Worm (Caenorhabditis elegans) whole organism, young adult: ENCODE data around the gene pals-22.

Experiments used
- F10E7.11 ChIP-seq: sonication (generic microtip); optimal IDR thresholded peaks from 2 replicates; lab custom pipeline; 2017; ENCODE audit warnings: mild to moderate bottlenecking, missing genetic modification characterization, moderate library complexity, missing compliant biosample characterization
- F57C9.4 ChIP-seq: sonication (generic microtip); optimal IDR thresholded peaks from 2 replicates; lab custom pipeline; 2017; ENCODE audit warnings: mild to moderate bottlenecking, missing genetic modification characterization, missing compliant biosample characterization
- T07F8.4 ChIP-seq: sonication (generic microtip); optimal IDR thresholded peaks from 2 replicates; lab custom pipeline; 2016; ENCODE audit warnings: mild to moderate bottlenecking, missing genetic modification characterization, moderate library complexity, missing compliant biosample characterization
- T26A5.8 ChIP-seq: sonication (generic microtip); optimal IDR thresholded peaks from 2 replicates; lab custom pipeline; 2016; ENCODE audit warnings: missing genetic modification characterization, missing compliant biosample characterization
- Y56A3A.18 ChIP-seq: fragments of 200-800 bp; sonication (Bioruptor generic); IDR thresholded peaks from 2 replicates; pipeline ENCODE4 v1.3.6; 2022; ENCODE audit warnings: missing genetic modification reagents, missing genetic modification characterization, missing compliant biosample characterization
- akir-1 ChIP-seq: fragments of 200-800 bp; sonication (Bioruptor generic); optimal IDR thresholded peaks from 2 replicates; lab custom pipeline; 2018; ENCODE audit warnings: mild to moderate bottlenecking, missing genetic modification characterization, moderate library complexity, missing compliant biosample characterization
- atf-7 ChIP-seq: sonication (generic microtip); optimal IDR thresholded peaks from 2 replicates; lab custom pipeline; 2017; ENCODE audit warnings: mild to moderate bottlenecking, missing genetic modification characterization, missing compliant biosample characterization
- attf-6 ChIP-seq: fragments of 200-800 bp; sonication (Bioruptor generic); IDR thresholded peaks from 2 replicates; pipeline ENCODE4 v1.3.6; 2022; ENCODE audit warnings: missing genetic modification reagents, missing genetic modification characterization, missing compliant biosample characterization
- ccch-3 ChIP-seq: fragments of 200-800 bp; sonication (Bioruptor generic); optimal IDR thresholded peaks from 2 replicates; lab custom pipeline; 2018; ENCODE audit warnings: mild to moderate bottlenecking, missing genetic modification characterization, missing compliant biosample characterization
- cebp-2 ChIP-seq: fragments of 200-800 bp; sonication (Bioruptor generic); IDR thresholded peaks from 2 replicates; pipeline ENCODE4 v1.3.6; 2022; ENCODE audit warnings: missing genetic modification characterization, missing compliant biosample characterization
- ceh-79 ChIP-seq: sonication (generic microtip); optimal IDR thresholded peaks from 2 replicates; lab custom pipeline; 2017; ENCODE audit warnings: mild to moderate bottlenecking, missing genetic modification characterization, missing compliant biosample characterization
- chd-7 ChIP-seq: sonication (generic microtip); optimal IDR thresholded peaks from 2 replicates; lab custom pipeline; 2016; ENCODE audit warnings: mild to moderate bottlenecking, missing genetic modification characterization, moderate library complexity, missing compliant biosample characterization
- egl-44 ChIP-seq: fragments of 200-800 bp; sonication (Bioruptor generic); IDR thresholded peaks from 2 replicates; pipeline ENCODE4 v1.3.6; 2022; ENCODE audit warnings: missing genetic modification reagents, missing genetic modification characterization, missing compliant biosample characterization
- egrh-3 ChIP-seq: fragments of 200-800 bp; sonication (Bioruptor generic); IDR thresholded peaks from 2 replicates; pipeline ENCODE4 v1.3.6; 2022; ENCODE audit warnings: missing genetic modification reagents, missing genetic modification characterization, missing compliant biosample characterization
- fkh-3 ChIP-seq: sonication (generic microtip); optimal IDR thresholded peaks from 2 replicates; lab custom pipeline; 2016; ENCODE audit warnings: mild to moderate bottlenecking, missing genetic modification characterization, missing compliant biosample characterization
- gei-17 ChIP-seq: fragments of 200-800 bp; sonication (Bioruptor generic); optimal IDR thresholded peaks from 2 replicates; lab custom pipeline; 2018; ENCODE audit warnings: mild to moderate bottlenecking, missing genetic modification characterization, missing compliant biosample characterization
- hlh-26 ChIP-seq: fragments of 200-800 bp; sonication (Bioruptor generic); conservative IDR thresholded peaks from 2 replicates; pipeline ENCODE4 v1.3.6; 2022; ENCODE audit warnings: missing genetic modification reagents, missing genetic modification characterization, missing compliant biosample characterization
- hmg-20 ChIP-seq: fragments of 200-800 bp; sonication (Bioruptor generic); IDR thresholded peaks from 2 replicates; pipeline ENCODE4 v1.3.6; 2022; ENCODE audit warnings: missing genetic modification reagents, missing genetic modification characterization, missing compliant biosample characterization
- let-607 ChIP-seq, 2 experiments: fragments of 200-800 bp in 1 of 2; sonication (Bioruptor generic) in 1 of 2; sonication (generic microtip) in 1 of 2; optimal IDR thresholded peaks; 2 replicates each; lab custom pipeline; 2016 to 2018; ENCODE audit warnings: mild to moderate bottlenecking in 2 of 2, missing compliant biosample characterization in 2 of 2, missing genetic modification characterization in 2 of 2, moderate library complexity in 2 of 2, missing genotype in 1 of 2
- lsy-27 ChIP-seq: sonication (generic microtip); optimal IDR thresholded peaks from 2 replicates; lab custom pipeline; 2017; ENCODE audit warnings: missing genetic modification characterization, mild to moderate bottlenecking, missing compliant biosample characterization, antibody characterized with exemption, missing genotype, borderline replicate concordance; ENCODE audit not compliant: insufficient read depth
- mel-28 ChIP-seq: sonication (generic microtip); optimal IDR thresholded peaks from 2 replicates; lab custom pipeline; 2016; ENCODE audit warnings: borderline replicate concordance, mild to moderate bottlenecking, missing genetic modification characterization, missing compliant biosample characterization
- mes-4 ChIP-seq: sonication (generic microtip); optimal IDR thresholded peaks from 2 replicates; lab custom pipeline; 2016; ENCODE audit warnings: missing genotype, missing genetic modification characterization, missing compliant biosample characterization
- mxl-1 ChIP-seq: sonication (generic microtip); optimal IDR thresholded peaks from 2 replicates; lab custom pipeline; 2016; ENCODE audit warnings: missing genetic modification characterization, missing compliant biosample characterization
- nfya-1 ChIP-seq: sonication (generic microtip); optimal IDR thresholded peaks from 2 replicates; lab custom pipeline; 2017; ENCODE audit warnings: antibody characterized with exemption, missing compliant biosample characterization, missing genetic modification characterization, borderline replicate concordance; ENCODE audit not compliant: insufficient read depth
- nhr-120 ChIP-seq: fragments of 200-800 bp; sonication (Bioruptor generic); IDR thresholded peaks from 2 replicates; pipeline ENCODE4 v1.3.6; 2022; ENCODE audit warnings: missing genetic modification characterization, missing compliant biosample characterization
- nhr-179 ChIP-seq: sonication (generic microtip); optimal IDR thresholded peaks from 2 replicates; lab custom pipeline; 2016; ENCODE audit warnings: mild to moderate bottlenecking, missing genetic modification characterization, missing compliant biosample characterization
- nhr-90 ChIP-seq: sonication (generic microtip); optimal IDR thresholded peaks from 2 replicates; lab custom pipeline; 2016; ENCODE audit warnings: missing genotype, mild to moderate bottlenecking, missing genetic modification characterization, missing compliant biosample characterization
- rpc-1 ChIP-seq, 2 experiments: fragments of 150-350 bp in 1 of 2; sonication (generic microtip) in 1 of 2; optimal IDR thresholded peaks; 2 replicates each; lab custom pipeline; 2014 to 2018; ENCODE audit warnings: missing biosample characterization in 1 of 2, missing genetic modification characterization in 1 of 2, missing genetic modification reagents in 1 of 2, missing genotype in 1 of 2
- snpc-1.1 ChIP-seq: sonication (generic microtip); optimal IDR thresholded peaks from 2 replicates; lab custom pipeline; 2017; ENCODE audit warnings: missing genetic modification characterization, mild to moderate bottlenecking, missing compliant biosample characterization, antibody characterized with exemption, moderate library complexity, missing genotype, missing genetic modification reagents; ENCODE audit not compliant: insufficient read depth
- snpc-3.4 ChIP-seq: sonication (generic microtip); optimal IDR thresholded peaks from 2 replicates; lab custom pipeline; 2017; ENCODE audit warnings: missing genetic modification characterization, mild to moderate bottlenecking, missing compliant biosample characterization, antibody characterized with exemption, moderate library complexity, missing genotype, missing genetic modification reagents
- sptf-2 ChIP-seq: fragments of 200-800 bp; sonication (Bioruptor generic); optimal IDR thresholded peaks from 2 replicates; lab custom pipeline; 2018; ENCODE audit warnings: mild to moderate bottlenecking, missing genetic modification characterization, missing compliant biosample characterization
- tlf-1 ChIP-seq: fragments of 200-800 bp; sonication (Bioruptor generic); optimal IDR thresholded peaks from 2 replicates; lab custom pipeline; 2018; ENCODE audit warnings: mild to moderate bottlenecking, missing genetic modification characterization, missing compliant biosample characterization
- xnd-1 ChIP-seq: sonication (generic microtip); optimal IDR thresholded peaks from 2 replicates; lab custom pipeline; 2016; ENCODE audit warnings: missing genotype, missing genetic modification reagents, missing genetic modification characterization, missing compliant biosample characterization
- ztf-26 ChIP-seq: sonication (generic microtip); optimal IDR thresholded peaks from 2 replicates; lab custom pipeline; 2017; ENCODE audit warnings: missing genetic modification characterization, missing compliant biosample characterization
- ztf-28 ChIP-seq: fragments of 200-800 bp; sonication (Bioruptor generic); IDR thresholded peaks from 2 replicates; pipeline ENCODE4 v1.3.6; 2022; ENCODE audit warnings: missing genetic modification reagents, missing genetic modification characterization, missing compliant biosample characterization
- ztf-6 ChIP-seq: fragments of 200-800 bp; sonication (Bioruptor generic); IDR thresholded peaks from 2 replicates; pipeline ENCODE4 v1.3.6; 2022; ENCODE audit warnings: missing genetic modification reagents, missing genetic modification characterization, missing compliant biosample characterization

The pals-22 gene

DNA sequence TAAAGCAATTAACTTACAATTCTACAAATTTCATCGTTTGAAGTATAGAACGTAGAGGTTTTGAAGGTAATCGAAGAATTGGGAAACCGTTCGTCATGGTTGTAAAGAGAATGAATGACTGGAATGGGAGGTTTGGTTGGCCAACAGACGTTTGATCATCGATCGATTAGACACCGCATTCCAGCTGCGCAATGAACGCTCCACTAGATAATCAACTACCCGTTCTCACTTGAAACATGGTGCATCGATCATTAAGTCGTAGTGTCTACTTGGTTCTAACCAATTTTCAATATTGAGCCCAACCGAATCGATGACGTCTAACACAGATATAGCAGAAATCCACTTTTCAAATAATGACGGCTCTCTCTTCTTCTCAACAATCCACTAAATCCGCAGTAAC is 10.9 kb downstream of the pals-22 start, which contains the start of gene fbxb-82:
Gene fbxb-82 (minus strand): TSS at position 101 of the 400 bp plus-strand sequence.
- TF ChIP-seq nhr-90 (tag; lab: Kevin White, UChicago) (no peak), nfya-1 (no peak), egl-44 (GFP tag; lab: Robert Waterston, UW) (no peak), ceh-79 (tag; lab: Kevin White, UChicago) (no peak), mel-28 (tag; lab: Kevin White, UChicago) (no peak), attf-6 (GFP tag; lab: Robert Waterston, UW) (no peak), nhr-120 (GFP tag; lab: Robert Waterston, UW) (no peak), F57C9.4 (tag; lab: Kevin White, UChicago) (no peak), rpc-1 (optimal IDR thresholded peaks at IDR 0.05; lab: Kevin White, UChicago) (no peak), rpc-1 (tag; optimal IDR thresholded peaks at IDR 0.05; lab: Kevin White, UChicago) (no peak), atf-7 (no peak)

DNA sequence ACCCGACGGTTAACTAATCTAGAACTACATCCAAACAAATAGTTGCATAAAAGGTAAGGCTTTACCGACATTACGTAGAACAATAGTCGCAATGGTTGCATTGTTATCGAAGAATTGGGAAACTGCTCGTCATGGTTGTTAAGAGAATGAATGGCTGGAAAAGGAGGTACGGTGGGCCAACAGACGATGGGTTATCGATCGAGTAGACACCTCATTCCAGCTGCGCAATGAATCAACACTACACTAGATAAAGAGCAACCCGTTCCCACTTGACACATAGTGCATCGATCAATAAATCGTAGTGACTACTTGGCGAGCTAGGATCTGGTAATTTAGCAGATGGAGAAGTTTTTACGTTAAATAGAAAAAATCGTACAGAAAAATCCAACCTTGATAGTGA is 12.9 kb downstream of the pals-22 start, which contains the start of the genes T17A3.12 and fbxb-83:
Gene T17A3.12 (minus strand): TSS at position 101 of the 400 bp plus-strand sequence.
Gene fbxb-83 (minus strand): TSS at position 134 of the 400 bp plus-strand sequence.
- TF ChIP-seq chd-7 (no peak), T07F8.4 (tag; lab: Kevin White, UChicago) (no peak), Y56A3A.18 (GFP tag; lab: Robert Waterston, UW) (no peak), ztf-6 (GFP tag; lab: Robert Waterston, UW) (no peak), snpc-1.1 (tag; lab: Kevin White, UChicago) (no peak), hmg-20 (no peak), T26A5.8 (tag; lab: Kevin White, UChicago) (no peak), gei-17 (GFP tag; lab: Kevin White, UChicago) (no peak), sptf-2 (no peak), akir-1 (GFP tag; lab: Kevin White, UChicago) (no peak), F10E7.11 (no peak), let-607 (tag; optimal IDR thresholded peaks at IDR 0.05; lab: Kevin White, UChicago) (no peak), mes-4 (tag; lab: Kevin White, UChicago) (no peak), xnd-1 (tag; lab: Kevin White, UChicago) (no peak), snpc-3.4 (tag; lab: Kevin White, UChicago) (no peak), ceh-79 (tag; lab: Kevin White, UChicago) (no peak), lsy-27 (no peak), tlf-1 (GFP tag; lab: Kevin White, UChicago) (no peak), egrh-3 (no peak), hlh-26 (no peak)

DNA sequence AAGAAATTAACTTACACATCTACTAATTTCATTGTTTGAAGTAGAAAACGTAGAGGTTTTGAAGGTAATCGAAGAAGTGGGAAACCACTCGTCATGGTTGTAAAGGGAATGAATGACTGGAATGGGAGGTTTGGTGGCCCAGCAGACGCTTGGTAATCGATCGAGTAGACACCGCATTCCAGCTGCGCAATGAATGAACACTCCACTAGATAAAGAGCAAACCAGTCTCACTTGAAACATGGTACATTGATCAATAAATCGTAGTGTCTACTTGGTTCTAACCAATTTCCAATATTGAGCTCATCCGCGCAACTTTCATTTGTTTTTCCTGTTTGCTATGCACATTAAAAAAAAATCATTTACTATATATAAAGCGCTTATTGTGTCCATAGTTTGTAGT is 14.2 kb downstream of the pals-22 start, which contains the start of gene fbxb-84:
Gene fbxb-84 (minus strand): TSS at position 101 of the 400 bp plus-strand sequence.
- TF ChIP-seq Y56A3A.18 (GFP tag; lab: Robert Waterston, UW) (no peak), ccch-3 (GFP tag; lab: Kevin White, UChicago) (no peak), ztf-28 (no peak), cebp-2 (no peak), ztf-26 (tag; lab: Kevin White, UChicago) (no peak), nhr-179 (tag; lab: Kevin White, UChicago) (no peak), fkh-3 (tag; lab: Kevin White, UChicago) (no peak), mxl-1 (tag; lab: Kevin White, UChicago) (no peak)
